Worm (Caenorhabditis elegans) whole organism, L4/young adult: ENCODE measurements around the gene C33F10.14.

Experiments
- W03F9.2 ChIP-seq: fragments of 150-350 bp; optimal IDR thresholded peaks from 2 replicates; lab custom pipeline; 2014; ENCODE audit warnings: missing biosample characterization, missing genetic modification characterization
- dao-5 ChIP-seq: sonication (generic microtip); optimal IDR thresholded peaks from 2 replicates; lab custom pipeline; 2016; ENCODE audit warnings: missing genotype, missing genetic modification characterization, moderate library complexity, missing compliant biosample characterization
- him-1 ChIP-seq: sonication (generic microtip); optimal IDR thresholded peaks from 2 replicates; lab custom pipeline; 2016; ENCODE audit warnings: missing genotype, missing genetic modification reagents, missing genetic modification characterization, missing compliant biosample characterization

ce11 chrII:4800524-4800923 is 3.4 kb downstream of the C33F10.14 start:
- TF ChIP-seq him-1 (no peak), dao-5 (tag; lab: Kevin White, UChicago) (no peak), W03F9.2 (tag; lab: Kevin White, UChicago) (no peak)
